Worm (Caenorhabditis elegans) whole organism, late embryonic: ENCODE results near the gene col-159.

Experiments
- ama-1 ChIP-seq: fragments of 150-350 bp; optimal IDR thresholded peaks from 2 replicates; lab custom pipeline; 2014
- ceh-14 ChIP-seq: sonication (generic microtip); optimal IDR thresholded peaks from 2 replicates; lab custom pipeline; 2016; ENCODE audit warnings: missing genotype, missing genetic modification characterization, missing compliant biosample characterization
- ceh-19 ChIP-seq: fragments of 200-800 bp; sonication (Bioruptor generic); optimal IDR thresholded peaks from 2 replicates; lab custom pipeline; 2018; ENCODE audit warnings: mild to moderate bottlenecking, missing genetic modification characterization, missing compliant biosample characterization
- ceh-30 ChIP-seq: fragments of 150-350 bp; optimal IDR thresholded peaks from 2 replicates; lab custom pipeline; 2014; ENCODE audit warnings: missing biosample characterization, missing genetic modification characterization
- fkh-10 ChIP-seq: fragments of 150-350 bp; optimal IDR thresholded peaks from 2 replicates; lab custom pipeline; 2014; ENCODE audit warnings: missing biosample characterization, missing genetic modification reagents, missing genetic modification characterization
- fkh-6 ChIP-seq: sonication (generic microtip); optimal IDR thresholded peaks from 2 replicates; lab custom pipeline; 2016; ENCODE audit warnings: missing genetic modification characterization, missing compliant biosample characterization
- hlh-15 ChIP-seq: sonication (generic microtip); optimal IDR thresholded peaks from 2 replicates; lab custom pipeline; 2016; ENCODE audit warnings: missing genetic modification characterization, missing compliant biosample characterization
- pha-4 ChIP-seq: fragments of 150-350 bp; optimal IDR thresholded peaks from 2 replicates; lab custom pipeline; 2018; ENCODE audit warnings: missing biosample characterization, missing genetic modification reagents, missing genetic modification characterization
- rnt-1 ChIP-seq: sonication (generic microtip); optimal IDR thresholded peaks from 2 replicates; lab custom pipeline; 2016; ENCODE audit warnings: missing genetic modification characterization, missing compliant biosample characterization
- sox-4 ChIP-seq: sonication (generic microtip); optimal IDR thresholded peaks from 2 replicates; lab custom pipeline; 2017; ENCODE audit warnings: mild to moderate bottlenecking, missing genetic modification characterization, inconsistent platforms, missing compliant biosample characterization
- tbx-2 ChIP-seq: sonication (generic microtip); optimal IDR thresholded peaks from 2 replicates; lab custom pipeline; 2016; ENCODE audit warnings: missing genetic modification characterization, missing compliant biosample characterization
- unc-86 ChIP-seq: sonication (generic microtip); optimal IDR thresholded peaks from 2 replicates; lab custom pipeline; 2016; ENCODE audit warnings: missing genetic modification characterization, missing compliant biosample characterization
- zip-5 ChIP-seq: sonication (generic microtip); optimal IDR thresholded peaks from 2 replicates; lab custom pipeline; 2016; ENCODE audit warnings: missing genetic modification characterization, missing compliant biosample characterization

- no peak for TF ChIP-seq ceh-30 (tag; lab: Kevin White, UChicago)
- no peak for TF ChIP-seq ceh-19 (GFP tag; lab: Kevin White, UChicago)
- no peak for TF ChIP-seq ama-1 (lab: Kevin White, UChicago)
- no peak for TF ChIP-seq ceh-14 (tag; lab: Kevin White, UChicago)
- TF ChIP-seq unc-86 (tag; lab: Kevin White, UChicago) = no peak
- TF ChIP-seq zip-5 (tag; lab: Kevin White, UChicago) = no peak
- TF ChIP-seq fkh-6 (tag; lab: Kevin White, UChicago) = no peak
- TF ChIP-seq tbx-2 = no peak
- no peak for TF ChIP-seq sox-4 (tag; lab: Kevin White, UChicago)
- TF ChIP-seq rnt-1 = no peak
- TF ChIP-seq pha-4 (tag; lab: Kevin White, UChicago) = no peak
- no peak for TF ChIP-seq fkh-10 (GFP tag; lab: Kevin White, UChicago)
- TF ChIP-seq hlh-15 (tag; lab: Kevin White, UChicago) = no peak
Observed at ce11 chrV:13221066-13221465, 19.1 kb upstream of the col-159 start.
